Fruit fly (Drosophila melanogaster): Measurements from ENCODE around the gene CG4213.

CG4213 gene

dm6 chr2L:429680-430484 is 27.9 kb upstream of the CG4213 start (continued):
- TF ChIP-seq pnt (GFP tag; optimal IDR thresholded peaks at IDR 0.05) (peak; percentile 48), CG17186 (GFP tag; optimal IDR thresholded peaks at IDR 0.05) (no peak), CG12155 (GFP tag; optimal IDR thresholded peaks at IDR 0.05) (peak; percentile 44), slp2 (GFP tag; optimal IDR thresholded peaks at IDR 0.05) (peak; percentile 20), CG8281 (tag; optimal IDR thresholded peaks at IDR 0.05) (no peak), klu (GFP tag; IDR thresholded peaks at IDR 0.05) (no peak), crc (GFP tag; optimal IDR thresholded peaks at IDR 0.05) (peak; percentile 23), lola (GFP tag; optimal IDR thresholded peaks at IDR 0.05) (peak in 1 of 3 experiments; percentile 68), Fer2 (tag; optimal IDR thresholded peaks at IDR 0.05) (no peak), aop (GFP tag; IDR thresholded peaks at IDR 0.05) (0 out of 2 replicates have a peak, but pooled peaks have one; percentile 32), hth (optimal IDR thresholded peaks at IDR 0.05) (no peak), Kr (GFP tag; optimal IDR thresholded peaks at IDR 0.05) (no peak), vnd (GFP tag; IDR thresholded peaks at IDR 0.05; ENCODE audit: partially characterized antibody) (no peak), Ssrp (tag; optimal IDR thresholded peaks at IDR 0.05) (peak; percentile 36), so (GFP tag; IDR thresholded peaks at IDR 0.05) (no peak), pum (GFP tag; optimal IDR thresholded peaks at IDR 0.05) (peak; percentile 74), Vsx1 (GFP tag; optimal IDR thresholded peaks at IDR 0.05) (peak; percentile 31), cad (GFP tag; optimal IDR thresholded peaks at IDR 0.05) (no peak), CG30020 (tag; optimal IDR thresholded peaks at IDR 0.05) (no peak), pfk (GFP tag; optimal IDR thresholded peaks at IDR 0.05) (no peak), yki (optimal IDR thresholded peaks at IDR 0.05) (no peak), CG4820 (GFP tag; optimal IDR thresholded peaks at IDR 0.05) (peak; percentile 23), CG5180 (GFP tag; optimal IDR thresholded peaks at IDR 0.05) (no peak), gsb-n (tag; optimal IDR thresholded peaks at IDR 0.05) (peak; percentile 26), CG6813 (GFP tag; optimal IDR thresholded peaks at IDR 0.05) (no peak), HLH4C (GFP tag; IDR thresholded peaks at IDR 0.05; ENCODE audit: partially characterized antibody) (no peak), dan (GFP tag; IDR thresholded peaks at IDR 0.05) (0 out of 2 replicates have a peak, but pooled peaks have one; percentile 45), CG7357 (GFP tag; IDR thresholded peaks at IDR 0.05) (peak; percentile 37; the same call in 2 of the 3 replicates), Ravus (GFP tag; IDR thresholded peaks at IDR 0.05) (no peak), ATbp (GFP tag; optimal IDR thresholded peaks at IDR 0.05) (peak; percentile 13), Tbp (GFP tag; optimal IDR thresholded peaks at IDR 0.05) (no peak), sens (GFP tag) (peak; percentile 96), D (optimal IDR thresholded peaks at IDR 0.05) (no peak), D (GFP tag; optimal IDR thresholded peaks at IDR 0.05) (peak; percentile 12), B-H2 (GFP tag; optimal IDR thresholded peaks at IDR 0.05) (no peak), exex (tag; optimal IDR thresholded peaks at IDR 0.05) (no peak), D19B (GFP tag; optimal IDR thresholded peaks at IDR 0.05) (peak; percentile 51), Hmr (GFP tag; optimal IDR thresholded peaks at IDR 0.05) (peak; percentile 36), CG8765 (GFP tag; IDR thresholded peaks at IDR 0.05) (peak; percentile 56; the same call in 1 of the 2 replicates), chn (GFP tag; optimal IDR thresholded peaks at IDR 0.05) (peak; percentile 48), slbo (GFP tag; IDR thresholded peaks at IDR 0.05) (peak; percentile 66), her (GFP tag; optimal IDR thresholded peaks at IDR 0.05) (peak; percentile 45), Mes4 (GFP tag; optimal IDR thresholded peaks at IDR 0.05) (no peak), kni (GFP tag; optimal IDR thresholded peaks at IDR 0.05) (peak; percentile 62), CG11695 (GFP tag; IDR thresholded peaks at IDR 0.05) (no peak), Rfx (GFP tag; IDR thresholded peaks at IDR 0.05) (peak; percentile 64; the same call in 1 of the 2 replicates), CG30431 (GFP tag; optimal IDR thresholded peaks at IDR 0.05) (peak; percentile 23), ttk (GFP tag; IDR thresholded peaks at IDR 0.05) (no peak), D19A (tag; optimal IDR thresholded peaks at IDR 0.05) (peak; percentile 93), tx (GFP tag; optimal IDR thresholded peaks at IDR 0.05) (peak; percentile 31)

Data from whole organism, embryonic.